Fruit fly (Drosophila melanogaster) whole organism, wandering third instar larva: ENCODE measurements around the gene lark.

ENCODE experiments used
- Abd-B ChIP-seq: fragments of >200 bp; optimal IDR thresholded peaks from 2 replicates; lab custom pipeline; 2017; ENCODE audit warnings: missing biosample characterization, missing genetic modification characterization
- CG32264 ChIP-seq: fragments of 200-800 bp; sonication (Bioruptor generic); optimal IDR thresholded peaks from 2 replicates; lab custom pipeline; 2016; ENCODE audit warnings: missing biosample characterization, missing genetic modification characterization
- CG9705 ChIP-seq: fragments of 200-800 bp; sonication (Bioruptor generic); optimal IDR thresholded peaks from 2 replicates; lab custom pipeline; 2018; ENCODE audit warnings: missing biosample characterization, mild to moderate bottlenecking, missing genetic modification characterization
- CrebA ChIP-seq: fragments of 200-800 bp; sonication (Bioruptor generic); optimal IDR thresholded peaks from 2 replicates; lab custom pipeline; 2016; ENCODE audit warnings: missing biosample characterization, mild to moderate bottlenecking, missing genetic modification characterization, borderline replicate concordance
- Dfd ChIP-seq: fragments of >200 bp; optimal IDR thresholded peaks from 2 replicates; lab custom pipeline; 2017; ENCODE audit warnings: missing biosample characterization, missing genetic modification characterization
- Dif ChIP-seq: fragments of 200-275, 200-300 bp; sonication (Bioruptor generic); optimal IDR thresholded peaks from 2 replicates; lab custom pipeline; 2018; ENCODE audit warnings: missing biosample characterization, missing genetic modification characterization; ENCODE audit not compliant: partially characterized antibody
- GATAd ChIP-seq: sonication (Bioruptor generic); optimal IDR thresholded peaks from 2 replicates; lab custom pipeline; 2016; ENCODE audit warnings: missing biosample characterization, missing genetic modification characterization
- HLH106 ChIP-seq: fragments of 200-800 bp; optimal IDR thresholded peaks from 3 replicates; lab custom pipeline; 2019; ENCODE audit warnings: missing biosample characterization, mild to moderate bottlenecking, missing genetic modification characterization, moderate library complexity
- Hnf4 ChIP-seq: fragments of 200-800 bp; sonication (Bioruptor generic); optimal IDR thresholded peaks from 2 replicates; lab custom pipeline; 2016; ENCODE audit warnings: missing biosample characterization, mild to moderate bottlenecking, missing genetic modification characterization
- Hr78 ChIP-seq: fragments of >200 bp; optimal IDR thresholded peaks from 2 replicates; lab custom pipeline; 2017; ENCODE audit warnings: missing biosample characterization, missing genetic modification characterization
- Hr83 ChIP-seq: fragments of 200-300 bp; sonication (Bioruptor generic); optimal IDR thresholded peaks from 2 replicates; lab custom pipeline; 2016; ENCODE audit warnings: missing biosample characterization, mild to moderate bottlenecking, missing genetic modification characterization, moderate library complexity; ENCODE audit not compliant: poor library complexity, severe bottlenecking
- Jra ChIP-seq: sonication (Bioruptor generic); optimal IDR thresholded peaks from 2 replicates; lab custom pipeline; 2016; ENCODE audit warnings: missing biosample characterization, missing genetic modification characterization
- Mio ChIP-seq: sonication (Bioruptor generic); optimal IDR thresholded peaks from 2 replicates; lab custom pipeline; 2016; ENCODE audit warnings: missing biosample characterization, missing genetic modification characterization
- Myc ChIP-seq: fragments of >200 bp; optimal IDR thresholded peaks from 2 replicates; lab custom pipeline; 2017
- N ChIP-seq: fragments of >200 bp; optimal IDR thresholded peaks from 2 replicates; lab custom pipeline; 2018; ENCODE audit warnings: missing biosample characterization, missing external identifiers, missing genetic modification characterization
- OdsH ChIP-seq: fragments of 200-800 bp; sonication (Bioruptor generic); optimal IDR thresholded peaks from 2 replicates; lab custom pipeline; 2016; ENCODE audit warnings: missing biosample characterization, mild to moderate bottlenecking, missing genetic modification characterization
- Rel ChIP-seq, 2 experiments: fragments of 200-800 bp; sonication (Bioruptor generic) in 1 of 2; optimal IDR thresholded peaks; 2 replicates in 1 of 2; 3 replicates in 1 of 2; lab custom pipeline; 2016 to 2019; ENCODE audit warnings: mild to moderate bottlenecking in 2 of 2, missing biosample characterization in 2 of 2, missing genetic modification characterization in 2 of 2, moderate library complexity in 1 of 2
- Sp1 ChIP-seq: fragments of 200-800 bp; sonication (Bioruptor generic); optimal IDR thresholded peaks from 3 replicates; lab custom pipeline; 2019; ENCODE audit warnings: missing biosample characterization, mild to moderate bottlenecking, missing genetic modification characterization, moderate library complexity
- Vsx2 ChIP-seq: fragments of 200-300, 225-300 bp; sonication (Bioruptor generic); optimal IDR thresholded peaks from 2 replicates; lab custom pipeline; 2018; ENCODE audit warnings: missing biosample characterization, missing genetic modification characterization; ENCODE audit not compliant: partially characterized antibody
- br ChIP-seq: fragments of 200-800 bp; sonication (Bioruptor generic); optimal IDR thresholded peaks from 2 replicates; lab custom pipeline; 2016; ENCODE audit warnings: missing biosample characterization, missing genetic modification characterization
- brk ChIP-seq: fragments of 200-800 bp; sonication (Bioruptor generic); optimal IDR thresholded peaks from 2 replicates; lab custom pipeline; 2016; ENCODE audit warnings: missing biosample characterization, mild to moderate bottlenecking, missing genetic modification characterization
- dl ChIP-seq, 2 experiments: fragments of 175-275, 200-275 bp in 1 of 2; fragments of 200-275 bp in 1 of 2; sonication (Bioruptor generic); optimal IDR thresholded peaks; lab custom pipeline; 2018; ENCODE audit warnings: mild to moderate bottlenecking in 2 of 2, missing biosample characterization in 2 of 2, missing genetic modification characterization in 2 of 2, moderate library complexity in 2 of 2; ENCODE audit not compliant: partially characterized antibody in 2 of 2, insufficient read depth in 1 of 2
- dmrt93B ChIP-seq: fragments of 200-800 bp; sonication (Bioruptor generic); optimal IDR thresholded peaks from 2 replicates; lab custom pipeline; 2018; ENCODE audit warnings: missing biosample characterization, mild to moderate bottlenecking, missing genetic modification characterization
- dsf ChIP-seq: sonication (Bioruptor generic); optimal IDR thresholded peaks from 2 replicates; lab custom pipeline; 2016; ENCODE audit warnings: missing biosample characterization, missing genetic modification characterization, borderline replicate concordance
- ey ChIP-seq: fragments of 200-800 bp; sonication (Bioruptor generic); optimal IDR thresholded peaks from 2 replicates; lab custom pipeline; 2016; ENCODE audit warnings: missing biosample characterization, missing genetic modification characterization
- foxo ChIP-seq, 2 experiments: fragments of 200-800 bp; sonication (Bioruptor generic); optimal IDR thresholded peaks; 2 replicates in 1 of 2; 3 replicates in 1 of 2; lab custom pipeline; 2016 to 2017; ENCODE audit warnings: missing biosample characterization in 2 of 2, missing genetic modification characterization in 2 of 2
- fru ChIP-seq: fragments of 200-800 bp; sonication (Bioruptor generic); optimal IDR thresholded peaks from 3 replicates; lab custom pipeline; 2016; ENCODE audit warnings: missing biosample characterization, mild to moderate bottlenecking, missing genetic modification characterization
- h ChIP-seq: fragments of 200-800 bp; sonication (Bioruptor generic); optimal IDR thresholded peaks from 3 replicates; lab custom pipeline; 2016; ENCODE audit warnings: missing biosample characterization, mild to moderate bottlenecking, missing genetic modification characterization
- jim ChIP-seq: fragments of 175-275, 200-325 bp; sonication (Bioruptor generic); optimal IDR thresholded peaks from 2 replicates; lab custom pipeline; 2016; ENCODE audit warnings: missing biosample characterization, mild to moderate bottlenecking, missing genetic modification characterization
- lola ChIP-seq: fragments of >200 bp; optimal IDR thresholded peaks from 2 replicates; lab custom pipeline; 2017; ENCODE audit warnings: missing biosample characterization, missing genetic modification characterization
- pan ChIP-seq: fragments of >200 bp; optimal IDR thresholded peaks from 2 replicates; lab custom pipeline; 2017
- psq ChIP-seq: fragments of 200-800 bp; sonication (Bioruptor generic); optimal IDR thresholded peaks from 3 replicates; lab custom pipeline; 2017; ENCODE audit warnings: missing biosample characterization, mild to moderate bottlenecking, missing genetic modification characterization, moderate library complexity
- rgr ChIP-seq: fragments of 200-800 bp; sonication (Bioruptor generic); optimal IDR thresholded peaks from 3 replicates; lab custom pipeline; 2016; ENCODE audit warnings: missing biosample characterization, mild to moderate bottlenecking, missing genetic modification characterization
- sv ChIP-seq: fragments of 200-800 bp; sonication (Bioruptor generic); optimal IDR thresholded peaks from 3 replicates; lab custom pipeline; 2016; ENCODE audit warnings: missing biosample characterization, missing genetic modification characterization
- tai ChIP-seq: sonication (Bioruptor generic); optimal IDR thresholded peaks from 2 replicates; lab custom pipeline; 2016; ENCODE audit warnings: missing biosample characterization, missing genetic modification characterization
- usp ChIP-seq: fragments of >200 bp; optimal IDR thresholded peaks from 2 replicates; lab custom pipeline; 2017; ENCODE audit warnings: missing biosample characterization, missing genetic modification characterization
- woc ChIP-seq: sonication (Bioruptor generic); optimal IDR thresholded peaks from 2 replicates; lab custom pipeline; 2016; ENCODE audit warnings: missing biosample characterization, mild to moderate bottlenecking, missing genetic modification characterization

lark gene

DNA sequence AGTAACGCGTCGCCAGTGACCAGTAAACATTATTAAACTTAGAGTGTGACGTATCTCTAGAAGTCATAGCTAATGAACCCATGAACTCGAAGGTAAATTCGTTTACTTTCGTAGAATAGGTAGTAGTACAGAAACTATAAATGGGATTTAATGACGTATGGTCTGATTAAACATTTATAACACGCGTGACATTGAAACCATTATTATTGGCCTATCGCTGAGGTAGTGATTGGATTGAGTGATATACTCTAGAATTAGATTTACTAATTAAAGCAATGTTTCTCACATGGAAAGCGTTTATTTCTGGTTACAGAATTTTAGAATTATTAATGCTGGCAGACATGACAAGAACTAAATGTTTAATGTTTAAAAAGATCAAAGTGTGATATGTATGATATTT, 37.8 kb downstream of the lark start:
- TF ChIP-seq psq (GFP tag; lab: Kevin White, UChicago) (no peak), dl (GFP tag; optimal IDR thresholded peaks at IDR 0.05; lab: Kevin White, UChicago; ENCODE audit: insufficient read depth in 1 of 2, partially characterized antibody in 2 of 2) (no peak), woc (GFP tag; lab: Kevin White, UChicago) (no peak), jim (GFP tag; lab: Kevin White, UChicago) (no peak), CG32264 (no peak), brk (no peak), Myc (lab: Kevin White, UChicago) (no peak), Hr78 (GFP tag; lab: Kevin White, UChicago) (no peak), Abd-B (GFP tag; lab: Kevin White, UChicago) (no peak)

- TF ChIP-seq h, result peak; percentile 9
- TF ChIP-seq HLH106 (tag; lab: Kevin White, UChicago), result no peak
Measured at dm6 chr3L:7380395-7380794, 41.3 kb downstream of the lark start.

DNA sequence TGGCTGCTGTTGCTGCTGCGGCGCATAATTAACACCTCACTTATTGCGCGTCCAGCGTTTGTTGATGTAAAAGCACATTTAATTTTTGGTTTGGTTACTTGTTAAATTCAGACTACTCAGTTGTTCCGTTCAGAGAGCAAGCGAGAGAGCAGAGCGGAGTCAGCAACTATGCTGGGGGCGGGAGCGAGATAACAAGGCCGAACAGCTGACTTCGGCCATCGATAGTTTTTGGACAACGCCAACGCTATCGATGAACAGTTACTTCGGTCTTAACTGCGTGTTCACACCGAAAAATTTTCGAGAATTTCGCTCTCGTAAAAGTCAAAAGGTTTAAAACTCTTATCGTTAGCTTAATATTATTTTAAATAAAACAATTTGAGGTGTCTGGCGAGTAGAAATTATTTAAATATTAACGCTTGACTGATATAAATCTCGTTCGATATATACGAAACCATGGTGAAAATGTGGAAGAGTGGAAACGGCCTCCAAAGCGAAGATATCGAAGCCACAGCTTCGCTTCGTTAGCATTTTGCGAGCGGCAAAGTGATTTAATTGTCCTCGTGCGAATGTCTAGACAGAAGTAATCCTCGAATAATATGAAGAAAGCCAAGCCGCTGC, 42.4 kb downstream of the lark start, which contains the start of the genes SMSr and smid:
Gene SMSr (minus strand): TSS at position 116 of the 618 bp plus-strand sequence.
Gene smid (plus strand): TSS at position 256 of the 618 bp plus-strand sequence.
- no peak for TF ChIP-seq jim (GFP tag; lab: Kevin White, UChicago)
- peak; percentile 73 for TF ChIP-seq woc (GFP tag; lab: Kevin White, UChicago)
- no peak for TF ChIP-seq lola (GFP tag; lab: Kevin White, UChicago)
- peak; percentile 46 for TF ChIP-seq N (GFP tag; lab: Kevin White, UChicago)
- TF ChIP-seq Vsx2, result peak; percentile 69
- TF ChIP-seq CG9705 (GFP tag; lab: Kevin White, UChicago), result peak; percentile 16
- no peak for TF ChIP-seq Hnf4
- peak; percentile 47 for TF ChIP-seq br (GFP tag; lab: Kevin White, UChicago)
- TF ChIP-seq tai (GFP tag; lab: Kevin White, UChicago), result no peak
- peak; percentile 84 to 90 for TF ChIP-seq dl (GFP tag; optimal IDR thresholded peaks at IDR 0.05; lab: Kevin White, UChicago; ENCODE audit: insufficient read depth in 1 of 2, partially characterized antibody in 2 of 2)
- TF ChIP-seq dsf (GFP tag; lab: Kevin White, UChicago), result peak; percentile 28
- TF ChIP-seq ey (GFP tag; lab: Kevin White, UChicago), result peak; percentile 62
- peak in 1 of 2 experiments; percentile 68 for TF ChIP-seq foxo (GFP tag; optimal IDR thresholded peaks at IDR 0.05; lab: Kevin White, UChicago)
- TF ChIP-seq Abd-B (GFP tag; lab: Kevin White, UChicago), result no peak
- TF ChIP-seq Dif, result peak; percentile 95
- peak; percentile 98 for TF ChIP-seq fru (GFP tag; lab: Kevin White, UChicago)
- no peak for TF ChIP-seq CrebA (GFP tag; lab: Kevin White, UChicago)
- TF ChIP-seq sv (GFP tag; lab: Kevin White, UChicago), result peak; percentile 42
- peak; percentile 21 for TF ChIP-seq Myc (lab: Kevin White, UChicago)
- TF ChIP-seq Rel (GFP tag; optimal IDR thresholded peaks at IDR 0.05; lab: Kevin White, UChicago), result no peak
- no peak for TF ChIP-seq Rel (tag; optimal IDR thresholded peaks at IDR 0.05; lab: Kevin White, UChicago)
- peak; percentile 61 for TF ChIP-seq HLH106 (tag; lab: Kevin White, UChicago)
- TF ChIP-seq Hr78 (GFP tag; lab: Kevin White, UChicago), result no peak
- TF ChIP-seq GATAd (GFP tag; lab: Kevin White, UChicago), result no peak
- TF ChIP-seq CG32264, result no peak
- no peak for TF ChIP-seq pan (lab: Kevin White, UChicago)
- peak; percentile 66 for TF ChIP-seq h
- no peak for TF ChIP-seq brk
- peak; percentile 56 for TF ChIP-seq Sp1 (GFP tag; lab: Kevin White, UChicago)
- TF ChIP-seq Hr83 (GFP tag; lab: Kevin White, UChicago), result peak; percentile 18
- TF ChIP-seq OdsH (GFP tag; lab: Kevin White, UChicago), result peak; percentile 56
- TF ChIP-seq Jra (GFP tag; lab: Kevin White, UChicago), result peak; percentile 72
- TF ChIP-seq usp (GFP tag; lab: Kevin White, UChicago), result no peak
- TF ChIP-seq psq (GFP tag; lab: Kevin White, UChicago), result peak; percentile 32
- TF ChIP-seq Dfd (GFP tag; lab: Kevin White, UChicago), result no peak
- TF ChIP-seq Mio (GFP tag; lab: Kevin White, UChicago), result no peak
- peak; percentile 74 for TF ChIP-seq rgr (GFP tag; lab: Kevin White, UChicago)
- peak; percentile 28 for TF ChIP-seq dmrt93B (GFP tag; lab: Kevin White, UChicago)
- TF ChIP-seq, all 38 proteins: peak for 22
